Fruit fly (Drosophila melanogaster) whole organism, prepupa: Measurements from ENCODE around the gene TyrR.
A peak's percentile ranks its signal among the peaks of the same experiment; 100 is the strongest.

Experiments
- Blimp-1 ChIP-seq: fragments of 200-800 bp; sonication (Bioruptor generic); optimal IDR thresholded peaks from 3 replicates; lab custom pipeline; 2017; ENCODE audit warnings: missing biosample characterization, missing genetic modification characterization, mild to moderate bottlenecking, moderate library complexity, missing genetic modification reagents
- CG10669 ChIP-seq: fragments of 200-800 bp; sonication (Bioruptor generic); optimal IDR thresholded peaks from 3 replicates; lab custom pipeline; 2018; ENCODE audit warnings: missing biosample characterization, mild to moderate bottlenecking, missing genetic modification characterization, moderate library complexity
- CG11294 ChIP-seq: fragments of 200-800 bp; sonication (Bioruptor generic); IDR thresholded peaks from 2 replicates; pipeline ENCODE4 v1.3.6; 2022; ENCODE audit warnings: missing biosample characterization, missing genetic modification characterization
- CG1621 ChIP-seq: fragments of 200-800 bp; sonication (Bioruptor generic); optimal IDR thresholded peaks from 3 replicates; lab custom pipeline; 2018; ENCODE audit warnings: missing biosample characterization, mild to moderate bottlenecking, missing genetic modification characterization
- CG16779 ChIP-seq: fragments of 200-800 bp; sonication (Bioruptor generic); optimal IDR thresholded peaks from 3 replicates; lab custom pipeline; 2017; ENCODE audit warnings: missing biosample characterization, mild to moderate bottlenecking, missing genetic modification characterization
- CG3032 ChIP-seq: fragments of 200-800 bp; optimal IDR thresholded peaks from 2 replicates; lab custom pipeline; 2019; ENCODE audit warnings: missing biosample characterization, mild to moderate bottlenecking, missing genetic modification characterization, moderate library complexity
- CG32006 ChIP-seq: fragments of 200-800 bp; sonication (Bioruptor generic); optimal IDR thresholded peaks from 3 replicates; lab custom pipeline; 2017; ENCODE audit warnings: missing biosample characterization, mild to moderate bottlenecking, missing genetic modification characterization
- CG34406 ChIP-seq: fragments of 200-800 bp; sonication (Bioruptor generic); optimal IDR thresholded peaks from 3 replicates; lab custom pipeline; 2016; ENCODE audit warnings: missing biosample characterization, missing genetic modification characterization
- CG3919 ChIP-seq: fragments of 200-800 bp; sonication (Bioruptor generic); optimal IDR thresholded peaks from 3 replicates; lab custom pipeline; 2016; ENCODE audit warnings: missing biosample characterization, missing genetic modification characterization
- CG6163 ChIP-seq: fragments of 200-800 bp; sonication (Bioruptor generic); IDR thresholded peaks from 3 replicates; pipeline ENCODE4 v1.3.6; 2022; ENCODE audit warnings: missing biosample characterization, missing genetic modification characterization
- CG6276 ChIP-seq: fragments of 200-800 bp; sonication (Bioruptor generic); optimal IDR thresholded peaks from 2 replicates; lab custom pipeline; 2017; ENCODE audit warnings: missing biosample characterization, mild to moderate bottlenecking, missing genetic modification characterization
- CG6808 ChIP-seq: fragments of 200-800 bp; sonication (Bioruptor generic); optimal IDR thresholded peaks from 3 replicates; lab custom pipeline; 2017; ENCODE audit warnings: missing biosample characterization, missing genetic modification characterization, mild to moderate bottlenecking, moderate library complexity, missing genetic modification reagents
- CG6854 ChIP-seq: fragments of 200-800 bp; sonication (Bioruptor generic); optimal IDR thresholded peaks from 2 replicates; lab custom pipeline; 2017; ENCODE audit warnings: missing biosample characterization, mild to moderate bottlenecking, missing genetic modification characterization
- CG8319 ChIP-seq: fragments of 200-800 bp; sonication (Bioruptor generic); optimal IDR thresholded peaks from 3 replicates; lab custom pipeline; 2016; ENCODE audit warnings: missing biosample characterization, missing genetic modification characterization
- CG8632 ChIP-seq: fragments of 200-800 bp; sonication (Bioruptor generic); optimal IDR thresholded peaks from 3 replicates; lab custom pipeline; 2016; ENCODE audit warnings: missing biosample characterization, missing genetic modification characterization
- Eip78C ChIP-seq: fragments of 200-800 bp; sonication (Bioruptor generic); peaks from one replicate; lab custom pipeline; 2016; ENCODE audit warnings: missing biosample characterization, missing genetic modification characterization
- Gug ChIP-seq: fragments of 200-800 bp; sonication (Bioruptor generic); IDR thresholded peaks from 2 replicates; pipeline ENCODE4 v1.3.6; 2022; ENCODE audit warnings: missing biosample characterization, missing genetic modification characterization
- Hr39 ChIP-seq: fragments of 200-800 bp; sonication (Bioruptor generic); optimal IDR thresholded peaks from 2 replicates; lab custom pipeline; 2016; ENCODE audit warnings: missing biosample characterization, missing genetic modification characterization
- Hr4 ChIP-seq: fragments of 200-800 bp; sonication (Bioruptor generic); optimal IDR thresholded peaks from 3 replicates; lab custom pipeline; 2016; ENCODE audit warnings: missing biosample characterization, missing genetic modification characterization
- Met ChIP-seq: fragments of 200-800 bp; sonication (Bioruptor generic); optimal IDR thresholded peaks from 3 replicates; lab custom pipeline; 2016; ENCODE audit warnings: missing biosample characterization, missing genetic modification characterization
- Smox ChIP-seq: fragments of 200-800 bp; sonication (Bioruptor generic); optimal IDR thresholded peaks from 3 replicates; lab custom pipeline; 2016; ENCODE audit warnings: missing biosample characterization, missing genetic modification characterization
- Sox14 ChIP-seq: fragments of 200-800 bp; sonication (Bioruptor generic); optimal IDR thresholded peaks from 3 replicates; lab custom pipeline; 2016; ENCODE audit warnings: missing biosample characterization, missing genetic modification characterization
- Sox15 ChIP-seq: fragments of 200-800 bp; sonication (Bioruptor generic); optimal IDR thresholded peaks from 3 replicates; lab custom pipeline; 2016; ENCODE audit warnings: missing biosample characterization, missing genetic modification characterization
- achi ChIP-seq: fragments of 200-800 bp; sonication (Bioruptor generic); optimal IDR thresholded peaks from 3 replicates; lab custom pipeline; 2016; ENCODE audit warnings: missing biosample characterization, missing genetic modification characterization
- cyc ChIP-seq: fragments of 200-800 bp; sonication (Bioruptor generic); optimal IDR thresholded peaks from 3 replicates; lab custom pipeline; 2016; ENCODE audit warnings: missing biosample characterization, missing genetic modification characterization
- dac ChIP-seq: fragments of 200-800 bp; sonication (Bioruptor generic); optimal IDR thresholded peaks from 2 replicates; lab custom pipeline; 2017; ENCODE audit warnings: missing biosample characterization, mild to moderate bottlenecking, missing genetic modification characterization
- dsx ChIP-seq: fragments of 200-800 bp; optimal IDR thresholded peaks from 3 replicates; lab custom pipeline; 2019; ENCODE audit warnings: missing biosample characterization, mild to moderate bottlenecking, missing genetic modification characterization, moderate library complexity; ENCODE audit not compliant: poor library complexity, severe bottlenecking
- eg ChIP-seq: fragments of 200-800 bp; sonication (Bioruptor generic); IDR thresholded peaks from 3 replicates; pipeline ENCODE4 v1.3.6; 2022; ENCODE audit warnings: missing biosample characterization, missing genetic modification characterization
- esn ChIP-seq: fragments of 200-800 bp; sonication (Bioruptor generic); optimal IDR thresholded peaks from 2 replicates; lab custom pipeline; 2016; ENCODE audit warnings: missing biosample characterization, mild to moderate bottlenecking, missing genetic modification characterization, moderate library complexity
- fd85E ChIP-seq: fragments of 200-800 bp; sonication (Bioruptor generic); optimal IDR thresholded peaks from 3 replicates; lab custom pipeline; 2016; ENCODE audit warnings: missing biosample characterization, missing genetic modification characterization
- fkh ChIP-seq: fragments of 200-800 bp; sonication (Bioruptor generic); optimal IDR thresholded peaks from 3 replicates; lab custom pipeline; 2017; ENCODE audit warnings: missing biosample characterization, mild to moderate bottlenecking, missing genetic modification characterization, moderate library complexity
- pdm3 ChIP-seq: fragments of 200-800 bp; sonication (Bioruptor generic); optimal IDR thresholded peaks from 3 replicates; lab custom pipeline; 2016; ENCODE audit warnings: missing biosample characterization, missing genetic modification characterization
- salr ChIP-seq, 2 experiments: fragments of 200-800 bp; sonication (Bioruptor generic); optimal IDR thresholded peaks; 3 replicates each; lab custom pipeline; 2016 to 2018; ENCODE audit warnings: missing biosample characterization in 2 of 2, missing genetic modification characterization in 2 of 2, mild to moderate bottlenecking in 1 of 2
- spab ChIP-seq: fragments of 200-800 bp; sonication (Bioruptor generic); optimal IDR thresholded peaks from 2 replicates; lab custom pipeline; 2017; ENCODE audit warnings: missing biosample characterization, mild to moderate bottlenecking, missing genetic modification characterization, missing genetic modification reagents
- ss ChIP-seq, 2 experiments: fragments of 200-800 bp; sonication (Bioruptor generic); optimal IDR thresholded peaks; 2 replicates in 1 of 2; 3 replicates in 1 of 2; lab custom pipeline; 2017 to 2018; ENCODE audit warnings: mild to moderate bottlenecking in 2 of 2, missing biosample characterization in 2 of 2, missing genetic modification characterization in 2 of 2, moderate library complexity in 1 of 2
- svp ChIP-seq: fragments of 200-800 bp; sonication (Bioruptor generic); peaks from one replicate; lab custom pipeline; 2016; ENCODE audit warnings: missing biosample characterization, missing genetic modification characterization
- topi ChIP-seq: fragments of 200-800 bp; sonication (Bioruptor generic); optimal IDR thresholded peaks from 3 replicates; lab custom pipeline; 2016; ENCODE audit warnings: missing biosample characterization, missing genetic modification characterization
- vri ChIP-seq: fragments of 200-800 bp; sonication (Bioruptor generic); optimal IDR thresholded peaks from 3 replicates; lab custom pipeline; 2016; ENCODE audit warnings: missing biosample characterization, mild to moderate bottlenecking, missing genetic modification characterization

TyrR gene

DNA sequence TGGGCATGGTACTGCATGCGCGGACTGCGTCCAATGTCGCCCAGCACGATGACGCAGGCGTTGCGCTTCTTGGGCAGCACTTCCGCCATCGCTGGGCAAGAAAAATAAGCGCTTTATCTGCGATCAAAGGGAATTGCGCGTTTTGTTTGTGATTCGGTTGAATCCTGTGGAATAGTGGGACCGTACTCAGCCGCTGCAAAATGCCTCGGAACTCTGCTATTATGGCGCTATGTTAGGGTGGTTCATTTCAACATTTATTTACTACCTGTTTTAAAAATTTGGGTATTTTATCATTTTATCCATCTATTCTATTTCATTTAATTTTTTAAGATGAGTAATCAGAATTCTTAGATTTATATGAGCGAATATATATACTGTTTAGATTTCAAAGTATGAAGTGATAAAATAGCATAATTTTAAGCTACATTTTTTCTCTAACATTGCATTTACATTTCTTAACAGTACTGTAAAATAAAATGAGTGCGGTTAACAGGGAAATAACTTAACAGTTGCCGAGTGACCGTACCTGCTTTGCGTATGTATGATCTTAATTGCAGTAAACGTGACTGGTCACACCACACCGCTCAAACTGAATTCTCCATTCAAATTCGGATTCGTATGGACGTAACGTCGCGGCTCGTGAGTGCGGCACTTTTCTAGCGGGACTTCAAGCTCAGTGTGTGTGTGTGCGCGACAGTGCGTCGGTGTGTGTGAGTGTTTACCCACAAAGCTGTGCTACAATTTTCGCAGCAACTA lies 48.1 kb upstream of the TyrR start, which contains the start of the genes Alg1 and tinc (continued):
- no peak for TF ChIP-seq fd85E (GFP tag; lab: Kevin White, UChicago)
- peak; percentile 4 for TF ChIP-seq Sox14 (GFP tag; lab: Kevin White, UChicago)
- peak; percentile 45 for TF ChIP-seq cyc (GFP tag; lab: Kevin White, UChicago)
- TF ChIP-seq Gug (GFP tag; lab: Robert Waterston, UW), result peak; percentile 61
- TF ChIP-seq CG11294 (GFP tag; lab: Robert Waterston, UW), result no peak
- TF ChIP-seq achi, result no peak
- no peak for TF ChIP-seq Blimp-1 (GFP tag; lab: Kevin White, UChicago)
- no peak for TF ChIP-seq Smox (GFP tag; lab: Kevin White, UChicago)
- no peak for TF ChIP-seq CG32006
- TF ChIP-seq ss (GFP tag; optimal IDR thresholded peaks at IDR 0.05; lab: Kevin White, UChicago), result no peak
- TF ChIP-seq eg (GFP tag; lab: Robert Waterston, UW), result peak; percentile 84
- TF ChIP-seq spab, result no peak
- peak; percentile 38 for TF ChIP-seq Sox15 (GFP tag; lab: Kevin White, UChicago)
- no peak for TF ChIP-seq CG6276
- TF ChIP-seq Eip78C, result peak; percentile 85
- peak; percentile 76 for TF ChIP-seq CG3032
- no peak for TF ChIP-seq salr (GFP tag; optimal IDR thresholded peaks at IDR 0.05; lab: Kevin White, UChicago)
- peak; percentile 35; the same call in 2 of the 3 replicates for TF ChIP-seq CG6163 (GFP tag; lab: Robert Waterston, UW)
- TF ChIP-seq CG6854 (GFP tag; lab: Kevin White, UChicago), result no peak
- peak; percentile 59 for TF ChIP-seq CG3919 (GFP tag; lab: Kevin White, UChicago)
- TF ChIP-seq CG16779 (tag; lab: Kevin White, UChicago), result no peak
- TF ChIP-seq pdm3 (GFP tag; lab: Kevin White, UChicago), result no peak
- peak; percentile 63 for TF ChIP-seq dsx (GFP tag; lab: Kevin White, UChicago)
- no peak for TF ChIP-seq CG1621 (tag; lab: Kevin White, UChicago)
- TF ChIP-seq topi, result no peak
- TF ChIP-seq CG6808 (GFP tag; lab: Kevin White, UChicago), result no peak
- no peak for TF ChIP-seq Met
- TF ChIP-seq vri, result no peak
- no peak for TF ChIP-seq Hr4 (GFP tag; lab: Kevin White, UChicago)
- TF ChIP-seq CG10669 (GFP tag; lab: Kevin White, UChicago), result no peak
- no peak for TF ChIP-seq CG8632 (GFP tag; lab: Kevin White, UChicago)
- no peak for TF ChIP-seq CG8319 (GFP tag; lab: Kevin White, UChicago)
- no peak for TF ChIP-seq dac (GFP tag; lab: Kevin White, UChicago)
- no peak for TF ChIP-seq CG34406 (GFP tag; lab: Kevin White, UChicago)
- TF ChIP-seq Hr39 (GFP tag; lab: Kevin White, UChicago), result no peak
- no peak for TF ChIP-seq fkh (GFP tag; lab: Kevin White, UChicago)
- TF ChIP-seq, all 60 proteins: peak for 18

DNA sequence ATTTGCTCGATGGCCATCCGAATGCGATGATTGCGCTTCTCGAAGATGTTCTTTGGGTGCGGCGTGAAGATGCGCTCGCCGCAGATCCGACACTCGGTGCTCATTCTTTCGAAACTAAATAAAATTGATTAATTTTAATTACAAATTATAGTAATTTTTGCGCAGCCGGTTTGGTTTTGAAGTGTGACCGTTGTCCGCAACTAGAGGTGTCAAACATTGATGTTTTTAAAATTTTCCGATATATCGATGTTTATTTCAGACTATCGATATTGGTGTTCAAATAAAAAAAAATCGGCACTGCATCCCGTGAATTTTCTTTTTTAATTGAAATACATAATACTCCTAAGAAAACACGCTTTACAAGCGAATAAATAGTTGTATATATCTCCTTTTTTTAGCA lies 46.0 kb upstream of the TyrR start, which contains the start of gene Odj:
Odj (minus strand) TSS at position 209 of the 400 bp plus-strand sequence.
- no peak for TF ChIP-seq dsx (GFP tag; lab: Kevin White, UChicago)
- peak; percentile 59 for TF ChIP-seq fkh (GFP tag; lab: Kevin White, UChicago)
- TF ChIP-seq Blimp-1 (GFP tag; lab: Kevin White, UChicago), result no peak
- no peak for TF ChIP-seq svp (GFP tag; lab: Kevin White, UChicago)
- no peak for TF ChIP-seq CG16779 (tag; lab: Kevin White, UChicago)
- TF ChIP-seq esn (GFP tag; lab: Kevin White, UChicago), result peak; percentile 33
- TF ChIP-seq Gug (GFP tag; lab: Robert Waterston, UW), result no peak
